Fruit fly (Drosophila melanogaster) S2 (cell line): ENCODE results near the gene CG31100.

Experiments used
- CG8478 ChIP-seq: fragments of >200 bp; optimal IDR thresholded peaks from 2 replicates; lab custom pipeline; 2018
- CTCF ChIP-seq, 2 experiments: fragments of >200 bp; optimal IDR thresholded peaks; 2 replicates each; lab custom pipeline; 2018

dm6 chr3R:8979850-8980775 is 23.3 kb downstream of the CG31100 start:
- peak; percentile 77 to 93 for TF ChIP-seq CTCF (optimal IDR thresholded peaks at IDR 0.05; lab: Kevin White, UChicago)
- TF ChIP-seq CG8478 (lab: Kevin White, UChicago) = no peak
